Fruit fly (Drosophila melanogaster) whole organism, embryonic: Measurements from ENCODE around the gene CG2444.

Source experiments
- ATbp ChIP-seq: fragments of 200-800 bp; sonication (Bioruptor generic); optimal IDR thresholded peaks from 2 replicates; lab custom pipeline; 2017; ENCODE audit warnings: missing biosample characterization, mild to moderate bottlenecking, missing genetic modification characterization, missing genetic modification reagents
- B-H2 ChIP-seq: fragments of 200-800 bp; sonication (Bioruptor generic); optimal IDR thresholded peaks from 2 replicates; lab custom pipeline; 2018; ENCODE audit warnings: missing biosample characterization, mild to moderate bottlenecking, missing genetic modification characterization
- Bdp1 ChIP-seq: fragments of 200-800 bp; sonication (Bioruptor generic); optimal IDR thresholded peaks from 3 replicates; lab custom pipeline; 2016; ENCODE audit warnings: missing biosample characterization, missing genetic modification characterization
- CG1024 ChIP-seq: fragments of 200-800 bp; sonication (Bioruptor generic); IDR thresholded peaks from 2 replicates; pipeline ENCODE4 v1.3.6; 2022; ENCODE audit warnings: missing biosample characterization, missing genetic modification characterization
- CG10321 ChIP-seq: fragments of 200-800 bp; sonication (Bioruptor generic); IDR thresholded peaks from 2 replicates; pipeline ENCODE4 v1.3.6; 2022; ENCODE audit warnings: missing biosample characterization, missing genetic modification characterization
- CG10431 ChIP-seq: fragments of 200-800 bp; sonication (Bioruptor generic); optimal IDR thresholded peaks from 3 replicates; lab custom pipeline; 2018; ENCODE audit warnings: missing biosample characterization, mild to moderate bottlenecking, missing genetic modification characterization
- CG11093 ChIP-seq: fragments of 200-800 bp; sonication (Bioruptor generic); IDR thresholded peaks from 3 replicates; pipeline ENCODE4 v1.3.6; 2022; ENCODE audit warnings: missing biosample characterization, missing genetic modification characterization
- CG11560 ChIP-seq: fragments of 200-800 bp; sonication (Bioruptor generic); IDR thresholded peaks from 3 replicates; pipeline ENCODE4 v1.3.6; 2022; ENCODE audit warnings: missing biosample characterization, missing genetic modification characterization
- CG12104 ChIP-seq: fragments of 200-800 bp; sonication (Bioruptor generic); optimal IDR thresholded peaks from 3 replicates; lab custom pipeline; 2016; ENCODE audit warnings: missing biosample characterization, missing genetic modification characterization
- CG12219 ChIP-seq: fragments of 200-800 bp; sonication (Bioruptor generic); optimal IDR thresholded peaks from 3 replicates; lab custom pipeline; 2018; ENCODE audit warnings: missing biosample characterization, mild to moderate bottlenecking, missing genetic modification characterization
- CG13624 ChIP-seq: fragments of 200-800 bp; sonication (Bioruptor generic); optimal IDR thresholded peaks from 2 replicates; lab custom pipeline; 2016; ENCODE audit warnings: missing biosample characterization, missing genetic modification characterization
- CG14710 ChIP-seq: fragments of 200-800 bp; sonication (Bioruptor generic); optimal IDR thresholded peaks from 3 replicates; lab custom pipeline; 2019; ENCODE audit warnings: missing biosample characterization, mild to moderate bottlenecking, missing genetic modification characterization, moderate library complexity
- CG16813 ChIP-seq: fragments of 200-800 bp; sonication (Bioruptor generic); IDR thresholded peaks from 3 replicates; pipeline ENCODE4 v1.3.6; 2022; ENCODE audit warnings: missing biosample characterization, missing genetic modification characterization; ENCODE audit not compliant: partially characterized antibody
- CG1792 ChIP-seq: fragments of 200-800 bp; sonication (Bioruptor generic); optimal IDR thresholded peaks from 2 replicates; lab custom pipeline; 2016; ENCODE audit warnings: missing biosample characterization, missing genetic modification characterization
- CG1832 ChIP-seq: fragments of 200-800 bp; sonication (Bioruptor generic); optimal IDR thresholded peaks from 2 replicates; lab custom pipeline; 2017; ENCODE audit warnings: missing biosample characterization, mild to moderate bottlenecking, missing genetic modification characterization, inconsistent platforms
- CG2129 ChIP-seq: fragments of 200-800 bp; sonication (Bioruptor generic); IDR thresholded peaks from 2 replicates; pipeline ENCODE4 v1.3.6; 2022; ENCODE audit warnings: missing biosample characterization, missing genetic modification characterization; ENCODE audit not compliant: partially characterized antibody
- CG31388 ChIP-seq: fragments of 200-800 bp; sonication (Bioruptor generic); optimal IDR thresholded peaks from 2 replicates; lab custom pipeline; 2016; ENCODE audit warnings: missing biosample characterization, missing genetic modification characterization
- CG3995 ChIP-seq: fragments of 200-800 bp; sonication (Bioruptor generic); optimal IDR thresholded peaks from 3 replicates; lab custom pipeline; 2016; ENCODE audit warnings: missing biosample characterization, missing genetic modification characterization
- CG4404 ChIP-seq: fragments of 200-800 bp; sonication (Bioruptor generic); IDR thresholded peaks from 2 replicates; pipeline ENCODE4 v1.3.6; 2022; ENCODE audit warnings: missing biosample characterization, missing genetic modification characterization
- CG5953 ChIP-seq: fragments of 200-800 bp; sonication (Bioruptor generic); IDR thresholded peaks from 2 replicates; pipeline ENCODE4 v1.3.6; 2022; ENCODE audit warnings: missing biosample characterization, missing genetic modification characterization
- CG6854 ChIP-seq: fragments of 200-800 bp; sonication (Bioruptor generic); optimal IDR thresholded peaks from 3 replicates; lab custom pipeline; 2017; ENCODE audit warnings: missing biosample characterization, mild to moderate bottlenecking, missing genetic modification characterization
- CG7987 ChIP-seq: fragments of 200-800 bp; sonication (Bioruptor generic); optimal IDR thresholded peaks from 2 replicates; lab custom pipeline; 2018; ENCODE audit warnings: missing biosample characterization, mild to moderate bottlenecking, missing genetic modification characterization, moderate library complexity
- Dad ChIP-seq: fragments of 200-800 bp; sonication (Bioruptor generic); optimal IDR thresholded peaks from 3 replicates; lab custom pipeline; 2016; ENCODE audit warnings: missing biosample characterization, missing genetic modification characterization
- Dek ChIP-seq: fragments of 200-800 bp; sonication (Bioruptor generic); optimal IDR thresholded peaks from 3 replicates; lab custom pipeline; 2019; ENCODE audit warnings: missing biosample characterization, mild to moderate bottlenecking, missing genetic modification characterization, moderate library complexity
- Ets65A ChIP-seq: fragments of 200-800 bp; sonication (Bioruptor generic); peaks from one replicate; lab custom pipeline; 2016; ENCODE audit warnings: missing biosample characterization, missing genetic modification characterization
- Fer1 ChIP-seq: fragments of 200-800 bp; sonication (Bioruptor generic); optimal IDR thresholded peaks from 2 replicates; lab custom pipeline; 2017; ENCODE audit warnings: missing biosample characterization, mild to moderate bottlenecking, missing genetic modification characterization
- GATAe ChIP-seq: fragments of 200-800 bp; sonication (Bioruptor generic); conservative IDR thresholded peaks from 2 replicates; pipeline ENCODE4 v1.3.6; 2022; ENCODE audit warnings: missing biosample characterization, missing genetic modification characterization
- Neu2 ChIP-seq: fragments of 200-800 bp; sonication (Bioruptor generic); optimal IDR thresholded peaks from 3 replicates; lab custom pipeline; 2016; ENCODE audit warnings: missing biosample characterization, missing genetic modification characterization, borderline replicate concordance
- Oli ChIP-seq: fragments of 200-800 bp; sonication (Bioruptor generic); optimal IDR thresholded peaks from 2 replicates; lab custom pipeline; 2018; ENCODE audit warnings: missing biosample characterization, mild to moderate bottlenecking, missing genetic modification characterization, moderate library complexity
- Ptx1 ChIP-seq: fragments of 200-800 bp; sonication (Bioruptor generic); IDR thresholded peaks from 2 replicates; pipeline ENCODE4 v1.3.6; 2022; ENCODE audit warnings: missing biosample characterization, missing genetic modification characterization
- Sin3A ChIP-seq: fragments of >200 bp; optimal IDR thresholded peaks from 2 replicates; lab custom pipeline; 2018
- Sox100B ChIP-seq: fragments of 200-800 bp; sonication (Bioruptor generic); optimal IDR thresholded peaks from 3 replicates; lab custom pipeline; 2018; ENCODE audit warnings: missing biosample characterization, mild to moderate bottlenecking, missing genetic modification characterization
- Xbp1 ChIP-seq: fragments of 200-800 bp; sonication (Bioruptor generic); optimal IDR thresholded peaks from 3 replicates; lab custom pipeline; 2016; ENCODE audit warnings: missing biosample characterization, mild to moderate bottlenecking, missing genetic modification characterization
- ase ChIP-seq: fragments of 200-800 bp; sonication (Bioruptor generic); IDR thresholded peaks from 3 replicates; pipeline ENCODE4 v1.3.6; 2022; ENCODE audit warnings: missing biosample characterization, missing genetic modification characterization
- bbx ChIP-seq: fragments of 200-800 bp; sonication (Bioruptor generic); IDR thresholded peaks from 2 replicates; pipeline ENCODE4 v1.3.6; 2022; ENCODE audit warnings: missing biosample characterization, missing genetic modification characterization; ENCODE audit not compliant: partially characterized antibody
- bsh ChIP-seq, 2 experiments: fragments of 200-800 bp; sonication (Bioruptor generic); optimal IDR thresholded peaks; 2 replicates each; lab custom pipeline; 2017 to 2018; ENCODE audit warnings: mild to moderate bottlenecking in 2 of 2, missing biosample characterization in 2 of 2, missing genetic modification characterization in 2 of 2, moderate library complexity in 1 of 2
- crc ChIP-seq: fragments of 200-800 bp; sonication (Bioruptor generic); optimal IDR thresholded peaks from 2 replicates; lab custom pipeline; 2016; ENCODE audit warnings: missing biosample characterization, missing genetic modification characterization
- dpn ChIP-seq, 2 experiments: fragments of 200-800 bp; sonication (Bioruptor generic); optimal IDR thresholded peaks; 3 replicates each; lab custom pipeline; 2016; ENCODE audit warnings: missing biosample characterization in 2 of 2, missing genetic modification characterization in 2 of 2
- hb ChIP-seq: fragments of 200-800 bp; sonication (Bioruptor generic); IDR thresholded peaks from 3 replicates; pipeline ENCODE4 v1.3.6; 2022; ENCODE audit warnings: missing biosample characterization, missing genetic modification characterization; ENCODE audit not compliant: partially characterized antibody
- lola ChIP-seq, 3 experiments: fragments of >200 bp in 2 of 3; fragments of 200-800 bp in 1 of 3; sonication (Bioruptor generic) in 1 of 3; optimal IDR thresholded peaks; 2 replicates each; lab custom pipeline; 2017 to 2019; ENCODE audit warnings: missing biosample characterization in 3 of 3, missing genetic modification characterization in 3 of 3, mild to moderate bottlenecking in 1 of 3, moderate library complexity in 1 of 3
- nmo ChIP-seq: fragments of 200-800 bp; sonication (Bioruptor generic); optimal IDR thresholded peaks from 2 replicates; lab custom pipeline; 2018; ENCODE audit warnings: missing biosample characterization, mild to moderate bottlenecking, missing genetic modification characterization, moderate library complexity
- otp ChIP-seq: fragments of 200-800 bp; sonication (Bioruptor generic); IDR thresholded peaks from 3 replicates; pipeline ENCODE4, ENCODE4 v1.3.6; 2022; ENCODE audit warnings: missing biosample characterization, missing genetic modification characterization
- pho ChIP-seq: fragments of 200-800 bp; sonication (Bioruptor generic); optimal IDR thresholded peaks from 2 replicates; lab custom pipeline; 2016; ENCODE audit warnings: missing biosample characterization, missing genetic modification characterization
- pum ChIP-seq: fragments of 200-800 bp; sonication (Bioruptor generic); optimal IDR thresholded peaks from 2 replicates; lab custom pipeline; 2016; ENCODE audit warnings: missing biosample characterization, missing genetic modification characterization
- sens-2 ChIP-seq: fragments of 200-800 bp; sonication (Bioruptor generic); IDR thresholded peaks from 2 replicates; pipeline ENCODE4 v1.3.6; 2022; ENCODE audit warnings: missing biosample characterization, missing genetic modification characterization
- sna ChIP-seq: fragments of 200-800 bp; sonication (Bioruptor generic); IDR thresholded peaks from 2 replicates; pipeline ENCODE4 v1.3.6; 2022; ENCODE audit warnings: missing biosample characterization, missing genetic modification characterization; ENCODE audit not compliant: partially characterized antibody
- tll ChIP-seq, 2 experiments: fragments of 200-800 bp in 1 of 2; fragments of >200 bp in 1 of 2; sonication (Bioruptor generic) in 1 of 2; optimal IDR thresholded peaks; 2 replicates each; lab custom pipeline; 2017 to 2019; ENCODE audit warnings: missing biosample characterization in 2 of 2, missing genetic modification characterization in 2 of 2, mild to moderate bottlenecking in 1 of 2, moderate library complexity in 1 of 2
- tna ChIP-seq: fragments of 200-800 bp; sonication (Bioruptor generic); IDR thresholded peaks from 2 replicates; pipeline ENCODE4 v1.3.6; 2022; ENCODE audit warnings: missing biosample characterization, missing genetic modification characterization; ENCODE audit not compliant: partially characterized antibody
- zfh1 ChIP-seq: fragments of 200-800 bp; sonication (Bioruptor generic); IDR thresholded peaks from 3 replicates; pipeline ENCODE4 v1.3.6; 2022; ENCODE audit warnings: missing biosample characterization, missing genetic modification characterization

Gene CG2444

dm6 chrX:11678539-11679040, 26.5 kb downstream of the CG2444 start, which contains the start of the genes Vlet and bif (continued):
- TF ChIP-seq hb (GFP tag; lab: Robert Waterston, UW) (peak; percentile 58; the same call in 1 of the 3 replicates), CG12104 (GFP tag; lab: Kevin White, UChicago) (peak; percentile 41), Sin3A (lab: Kevin White, UChicago) (peak; percentile 10), sens-2 (GFP tag; lab: Robert Waterston, UW) (no peak), crc (GFP tag; lab: Kevin White, UChicago) (no peak), Neu2 (GFP tag; lab: Kevin White, UChicago) (no peak), CG11560 (tag; lab: Robert Waterston, UW) (peak; percentile 61; the same call in 2 of the 3 replicates), CG16813 (GFP tag; lab: Robert Waterston, UW) (peak; percentile 68), B-H2 (GFP tag; lab: Kevin White, UChicago) (peak; percentile 57), bbx (GFP tag; lab: Robert Waterston, UW) (peak; percentile 55), CG1832 (no peak), GATAe (no peak), tna (GFP tag; lab: Robert Waterston, UW) (no peak), lola (GFP tag; optimal IDR thresholded peaks at IDR 0.05; lab: Kevin White, UChicago) (peak in 1 of 3 experiments; percentile 69), zfh1 (GFP tag; lab: Robert Waterston, UW) (0 out of 3 replicates have a peak, but pooled peaks have one; percentile 49), CG14710 (tag; lab: Kevin White, UChicago) (peak; percentile 84), Bdp1 (GFP tag; lab: Kevin White, UChicago) (peak; percentile 23), CG6854 (GFP tag; lab: Kevin White, UChicago) (no peak), CG1024 (no peak), Dek (tag; lab: Kevin White, UChicago) (peak; percentile 40), nmo (GFP tag; lab: Kevin White, UChicago) (peak; percentile 80), CG13624 (peak; percentile 23), CG4404 (GFP tag; lab: Robert Waterston, UW) (peak; percentile 41; the same call in 1 of the 2 replicates), CG7987 (GFP tag; lab: Kevin White, UChicago) (no peak), dpn (GFP tag; optimal IDR thresholded peaks at IDR 0.05; lab: Kevin White, UChicago) (peak; percentile 37 to 60), sna (no peak), CG10431 (GFP tag; lab: Kevin White, UChicago) (peak; percentile 24), CG10321 (no peak), CG11093 (GFP tag; lab: Robert Waterston, UW) (no peak), pho (GFP tag; lab: Kevin White, UChicago) (peak; percentile 39), CG1792 (GFP tag; lab: Kevin White, UChicago) (peak; percentile 7), Ptx1 (GFP tag; lab: Robert Waterston, UW) (peak; percentile 52), CG5953 (GFP tag; lab: Robert Waterston, UW) (no peak), otp (GFP tag; lab: Robert Waterston, UW) (no peak), CG3995 (GFP tag; lab: Kevin White, UChicago) (peak; percentile 18), Xbp1 (peak; percentile 76), CG12219 (no peak), Ets65A (GFP tag; lab: Kevin White, UChicago) (peak; percentile 95), pum (GFP tag; lab: Kevin White, UChicago) (peak; percentile 41), Fer1 (GFP tag; lab: Kevin White, UChicago) (peak; percentile 55), CG2129 (0 out of 2 replicates have a peak, but pooled peaks have one; percentile 18), bsh (GFP tag; optimal IDR thresholded peaks at IDR 0.05; lab: Kevin White, UChicago) (peak in 1 of 2 experiments; percentile 58), Oli (tag; lab: Kevin White, UChicago) (peak; percentile 58), tll (GFP tag; optimal IDR thresholded peaks at IDR 0.05; lab: Kevin White, UChicago) (no peak), Sox100B (GFP tag; lab: Kevin White, UChicago) (peak; percentile 75), ase (GFP tag; lab: Robert Waterston, UW) (0 out of 3 replicates have a peak, but pooled peaks have one; percentile 30), ATbp (GFP tag; lab: Kevin White, UChicago) (peak; percentile 41), Dad (GFP tag; lab: Kevin White, UChicago) (peak; percentile 7), CG31388 (peak; percentile 16)
